Fruit fly (Drosophila melanogaster) whole organism, embryonic: Measurements from ENCODE around the gene mu2.
A peak's percentile ranks its signal among the peaks of the same experiment; 100 is the strongest.

ENCODE experiments used
- Atf6 ChIP-seq: fragments of 200-800 bp; sonication (Bioruptor generic); IDR thresholded peaks from 2 replicates; pipeline ENCODE4 v1.3.6; 2022; ENCODE audit warnings: missing biosample characterization, missing genetic modification characterization
- CG10543 ChIP-seq: fragments of 200-800 bp; sonication (Bioruptor generic); optimal IDR thresholded peaks from 3 replicates; lab custom pipeline; 2017; ENCODE audit warnings: missing biosample characterization, mild to moderate bottlenecking, missing genetic modification characterization, moderate library complexity
- CG11093 ChIP-seq: fragments of 200-800 bp; sonication (Bioruptor generic); IDR thresholded peaks from 3 replicates; pipeline ENCODE4 v1.3.6; 2022; ENCODE audit warnings: missing biosample characterization, missing genetic modification characterization
- CG1233 ChIP-seq: fragments of 200-800 bp; sonication (Bioruptor generic); optimal IDR thresholded peaks from 4 replicates; lab custom pipeline; 2018; ENCODE audit warnings: missing biosample characterization, mild to moderate bottlenecking, missing genetic modification characterization
- CG12391 ChIP-seq: fragments of 200-800 bp; sonication (Bioruptor generic); optimal IDR thresholded peaks from 3 replicates; lab custom pipeline; 2018; ENCODE audit warnings: missing biosample characterization, mild to moderate bottlenecking, missing genetic modification characterization, moderate library complexity
- CG13287 ChIP-seq: fragments of 200-800 bp; sonication (Bioruptor generic); IDR thresholded peaks from 2 replicates; pipeline ENCODE4 v1.3.6; 2022; ENCODE audit warnings: missing biosample characterization, missing genetic modification characterization; ENCODE audit not compliant: partially characterized antibody
- CG13424 ChIP-seq: fragments of 200-800 bp; sonication (Bioruptor generic); optimal IDR thresholded peaks from 2 replicates; lab custom pipeline; 2019; ENCODE audit warnings: missing biosample characterization, mild to moderate bottlenecking, missing genetic modification characterization, moderate library complexity
- CG13894 ChIP-seq: fragments of 200-800 bp; sonication (Bioruptor generic); optimal IDR thresholded peaks from 3 replicates; lab custom pipeline; 2018; ENCODE audit warnings: missing biosample characterization, mild to moderate bottlenecking, missing genetic modification characterization, moderate library complexity
- CG15514 ChIP-seq: fragments of 200-800 bp; sonication (Bioruptor generic); optimal IDR thresholded peaks from 3 replicates; lab custom pipeline; 2017; ENCODE audit warnings: missing biosample characterization, missing genetic modification characterization, mild to moderate bottlenecking, moderate library complexity, missing genetic modification reagents
- CG1647 ChIP-seq: fragments of 200-800 bp; sonication (Bioruptor generic); optimal IDR thresholded peaks from 3 replicates; lab custom pipeline; 2016; ENCODE audit warnings: missing biosample characterization, missing genetic modification characterization
- CG17802 ChIP-seq: fragments of 200-800 bp; sonication (Bioruptor generic); optimal IDR thresholded peaks from 2 replicates; lab custom pipeline; 2018; ENCODE audit warnings: missing biosample characterization, mild to moderate bottlenecking, missing genetic modification characterization, moderate library complexity
- CG18619 ChIP-seq: fragments of 200-800 bp; sonication (Bioruptor generic); optimal IDR thresholded peaks from 3 replicates; lab custom pipeline; 2017; ENCODE audit warnings: missing biosample characterization, mild to moderate bottlenecking, missing genetic modification characterization
- CG2129 ChIP-seq: fragments of 200-800 bp; sonication (Bioruptor generic); IDR thresholded peaks from 2 replicates; pipeline ENCODE4 v1.3.6; 2022; ENCODE audit warnings: missing biosample characterization, missing genetic modification characterization; ENCODE audit not compliant: partially characterized antibody
- CG2875 ChIP-seq: fragments of 200-800 bp; sonication (Bioruptor generic); optimal IDR thresholded peaks from 2 replicates; lab custom pipeline; 2017; ENCODE audit warnings: missing biosample characterization, mild to moderate bottlenecking, missing genetic modification characterization, missing genetic modification reagents
- CG2889 ChIP-seq: fragments of 200-800 bp; sonication (Bioruptor generic); IDR thresholded peaks from 3 replicates; pipeline ENCODE4 v1.3.6; 2022; ENCODE audit warnings: missing biosample characterization, missing genetic modification characterization
- CG3065 ChIP-seq: fragments of 200-800 bp; sonication (Bioruptor generic); optimal IDR thresholded peaks from 2 replicates; lab custom pipeline; 2016; ENCODE audit warnings: missing biosample characterization, missing genetic modification characterization
- CG32532 ChIP-seq: fragments of 200-800 bp; sonication (Bioruptor generic); IDR thresholded peaks from 2 replicates; pipeline ENCODE4 v1.3.6; 2022; ENCODE audit warnings: missing biosample characterization, missing genetic modification characterization
- CG33557 ChIP-seq: fragments of 200-800 bp; sonication (Bioruptor generic); optimal IDR thresholded peaks from 2 replicates; lab custom pipeline; 2019; ENCODE audit warnings: missing biosample characterization, mild to moderate bottlenecking, missing genetic modification characterization, moderate library complexity
- CG4360 ChIP-seq: fragments of 200-800 bp; sonication (Bioruptor generic); IDR thresholded peaks from 2 replicates; pipeline ENCODE4 v1.3.6; 2022; ENCODE audit warnings: missing biosample characterization, missing genetic modification characterization
- CG7357 ChIP-seq: fragments of 200-800 bp; sonication (Bioruptor generic); IDR thresholded peaks from 3 replicates; pipeline ENCODE4 v1.3.6; 2022; ENCODE audit warnings: missing biosample characterization, missing genetic modification characterization
- CG8290 ChIP-seq, 3 experiments: fragments of 200-800 bp; sonication (Bioruptor generic); optimal IDR thresholded peaks; 2 replicates each; lab custom pipeline; 2016 to 2019; ENCODE audit warnings: missing biosample characterization in 3 of 3, missing genetic modification characterization in 3 of 3, mild to moderate bottlenecking in 2 of 3, moderate library complexity in 1 of 3
- CG8924 ChIP-seq: fragments of 200-800 bp; optimal IDR thresholded peaks from 3 replicates; lab custom pipeline; 2019; ENCODE audit warnings: missing biosample characterization, mild to moderate bottlenecking, missing genetic modification characterization, moderate library complexity
- CkIIα-i1 ChIP-seq: fragments of 200-800 bp; sonication (Bioruptor generic); IDR thresholded peaks from 2 replicates; pipeline ENCODE4 v1.3.6; 2022; ENCODE audit warnings: missing biosample characterization, missing genetic modification characterization
- D ChIP-seq, 2 experiments: fragments of 200-800 bp in 1 of 2; fragments of >200 bp in 1 of 2; sonication (Bioruptor generic) in 1 of 2; optimal IDR thresholded peaks; 2 replicates in 1 of 2; 3 replicates in 1 of 2; lab custom pipeline; 2017; ENCODE audit warnings: mild to moderate bottlenecking in 1 of 2, missing biosample characterization in 1 of 2, missing genetic modification characterization in 1 of 2, missing genetic modification reagents in 1 of 2
- Deaf1 ChIP-seq: fragments of 200-800 bp; optimal IDR thresholded peaks from 3 replicates; lab custom pipeline; 2019; ENCODE audit warnings: missing biosample characterization, mild to moderate bottlenecking, missing genetic modification characterization, moderate library complexity
- Dip2 ChIP-seq: fragments of 200-800 bp; sonication (Bioruptor generic); IDR thresholded peaks from 2 replicates; pipeline ENCODE4 v1.3.6; 2022; ENCODE audit warnings: missing biosample characterization, missing genetic modification characterization
- Drgx ChIP-seq: fragments of 200-800 bp; sonication (Bioruptor generic); IDR thresholded peaks from 2 replicates; pipeline ENCODE4 v1.3.6; 2022; ENCODE audit warnings: missing biosample characterization, missing genetic modification characterization
- Fer1 ChIP-seq: fragments of 200-800 bp; sonication (Bioruptor generic); optimal IDR thresholded peaks from 2 replicates; lab custom pipeline; 2017; ENCODE audit warnings: missing biosample characterization, mild to moderate bottlenecking, missing genetic modification characterization
- Fer3 ChIP-seq: fragments of 200-800 bp; sonication (Bioruptor generic); optimal IDR thresholded peaks from 2 replicates; lab custom pipeline; 2018; ENCODE audit warnings: missing biosample characterization, mild to moderate bottlenecking, missing genetic modification characterization, moderate library complexity
- HmgZ ChIP-seq: fragments of 200-800 bp; sonication (Bioruptor generic); optimal IDR thresholded peaks from 2 replicates; lab custom pipeline; 2018; ENCODE audit warnings: missing biosample characterization, mild to moderate bottlenecking, missing genetic modification characterization
- Hr78 ChIP-seq, 2 experiments: fragments of 200-800 bp in 1 of 2; fragments of >200 bp in 1 of 2; sonication (Bioruptor generic) in 1 of 2; optimal IDR thresholded peaks; 2 replicates each; lab custom pipeline; 2017 to 2019; ENCODE audit warnings: missing biosample characterization in 2 of 2, missing genetic modification characterization in 2 of 2, mild to moderate bottlenecking in 1 of 2, moderate library complexity in 1 of 2
- Lim3 ChIP-seq: fragments of 200-800 bp; sonication (Bioruptor generic); IDR thresholded peaks from 2 replicates; pipeline ENCODE4 v1.3.6; 2022; ENCODE audit warnings: missing biosample characterization, missing genetic modification characterization
- Neu2 ChIP-seq: fragments of 200-800 bp; sonication (Bioruptor generic); optimal IDR thresholded peaks from 3 replicates; lab custom pipeline; 2016; ENCODE audit warnings: missing biosample characterization, missing genetic modification characterization, borderline replicate concordance
- Sox100B ChIP-seq: fragments of 200-800 bp; sonication (Bioruptor generic); optimal IDR thresholded peaks from 3 replicates; lab custom pipeline; 2018; ENCODE audit warnings: missing biosample characterization, mild to moderate bottlenecking, missing genetic modification characterization
- TFAM ChIP-seq: fragments of 200-800 bp; sonication (Bioruptor generic); optimal IDR thresholded peaks from 2 replicates; lab custom pipeline; 2017; ENCODE audit warnings: missing biosample characterization, missing genetic modification characterization, inconsistent platforms
- Tbp ChIP-seq: fragments of >200 bp; optimal IDR thresholded peaks from 2 replicates; lab custom pipeline; 2018; ENCODE audit warnings: missing biosample characterization, missing genetic modification characterization
- Xbp1 ChIP-seq: fragments of 200-800 bp; sonication (Bioruptor generic); optimal IDR thresholded peaks from 3 replicates; lab custom pipeline; 2016; ENCODE audit warnings: missing biosample characterization, mild to moderate bottlenecking, missing genetic modification characterization
- bcd ChIP-seq: fragments of 200-800 bp; sonication (Bioruptor generic); optimal IDR thresholded peaks from 2 replicates; lab custom pipeline; 2017; ENCODE audit warnings: missing biosample characterization, mild to moderate bottlenecking, missing genetic modification characterization
- ewg ChIP-seq: fragments of 200-800 bp; sonication (Bioruptor generic); optimal IDR thresholded peaks from 3 replicates; lab custom pipeline; 2017; ENCODE audit warnings: mild to moderate bottlenecking, missing biosample characterization, missing genetic modification reagents, missing genetic modification characterization
- ftz-f1 ChIP-seq: fragments of 200-800 bp; sonication (Bioruptor generic); optimal IDR thresholded peaks from 2 replicates; lab custom pipeline; 2016; ENCODE audit warnings: missing biosample characterization, missing genetic modification characterization
- gce ChIP-seq: fragments of 200-800 bp; sonication (Bioruptor generic); IDR thresholded peaks from 3 replicates; pipeline ENCODE4 v1.3.6; 2022; ENCODE audit warnings: missing biosample characterization, missing genetic modification characterization
- hbn ChIP-seq: fragments of 200-800 bp; sonication (Bioruptor generic); IDR thresholded peaks from 2 replicates; pipeline ENCODE4 v1.3.6; 2022; ENCODE audit warnings: missing biosample characterization, missing genetic modification characterization; ENCODE audit not compliant: partially characterized antibody
- jigr1 ChIP-seq: fragments of 200-800 bp; sonication (Bioruptor generic); IDR thresholded peaks from 3 replicates; pipeline ENCODE4 v1.3.6; 2022; ENCODE audit warnings: missing biosample characterization, missing genetic modification characterization
- mld ChIP-seq: fragments of 200-800 bp; sonication (Bioruptor generic); IDR thresholded peaks from 3 replicates; pipeline ENCODE4 v1.3.6; 2022; ENCODE audit warnings: missing biosample characterization, missing genetic modification characterization; ENCODE audit not compliant: partially characterized antibody
- sd ChIP-seq: fragments of 200-800 bp; sonication (Bioruptor generic); optimal IDR thresholded peaks from 3 replicates; lab custom pipeline; 2018; ENCODE audit warnings: missing biosample characterization, mild to moderate bottlenecking, missing genetic modification characterization, moderate library complexity
- sens ChIP-seq: fragments of 200-800 bp; sonication (Bioruptor generic); peaks from one replicate; lab custom pipeline; 2016; ENCODE audit warnings: missing biosample characterization, missing genetic modification characterization
- sob ChIP-seq: fragments of 200-800 bp; sonication (Bioruptor generic); IDR thresholded peaks from 2 replicates; pipeline ENCODE4 v1.3.6; 2022; ENCODE audit warnings: missing biosample characterization, missing genetic modification characterization
- sr ChIP-seq: fragments of 200-800 bp; sonication (Bioruptor generic); IDR thresholded peaks from 3 replicates; pipeline ENCODE4 v1.3.6; 2022; ENCODE audit warnings: missing biosample characterization, missing genetic modification characterization
- trem ChIP-seq: fragments of 200-800 bp; optimal IDR thresholded peaks from 3 replicates; lab custom pipeline; 2019; ENCODE audit warnings: missing biosample characterization, mild to moderate bottlenecking, missing genetic modification characterization, moderate library complexity
- wdn ChIP-seq: fragments of 200-800 bp; sonication (Bioruptor generic); IDR thresholded peaks from 2 replicates; pipeline ENCODE4 v1.3.6; 2022; ENCODE audit warnings: missing biosample characterization, missing genetic modification characterization

The mu2 gene

DNA sequence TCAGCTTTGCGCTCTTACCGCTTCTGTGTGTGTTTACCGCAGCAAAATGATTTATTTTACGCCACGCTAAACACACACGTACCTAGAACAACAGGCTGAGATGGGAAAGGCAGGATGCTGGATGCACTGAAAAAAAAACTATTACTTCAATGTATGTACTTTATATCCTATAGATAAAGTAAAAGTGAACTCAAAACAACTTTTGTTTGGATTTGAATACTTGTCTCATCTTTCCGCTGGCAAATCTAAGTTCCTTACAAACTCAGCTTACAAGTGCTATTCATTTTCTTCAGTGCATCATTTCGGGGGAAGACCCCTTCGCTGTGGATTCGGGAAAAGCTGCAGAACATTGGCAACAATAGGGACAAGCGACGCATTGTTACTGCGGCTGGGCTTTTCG, 29.5 kb upstream of the mu2 start (continued):
- TF ChIP-seq D (optimal IDR thresholded peaks at IDR 0.05; lab: Kevin White, UChicago) (no peak), D (GFP tag; optimal IDR thresholded peaks at IDR 0.05; lab: Kevin White, UChicago) (no peak), CG15514 (GFP tag; lab: Kevin White, UChicago) (peak; percentile 8), CG2889 (GFP tag; lab: Robert Waterston, UW) (0 out of 3 replicates have a peak, but pooled peaks have one; percentile 13), sr (GFP tag; lab: Robert Waterston, UW) (no peak), hbn (no peak), HmgZ (no peak), trem (tag; lab: Kevin White, UChicago) (no peak), CG13287 (no peak), CG12391 (tag; lab: Kevin White, UChicago) (no peak), TFAM (GFP tag; lab: Kevin White, UChicago) (no peak), CG13894 (tag; lab: Kevin White, UChicago) (no peak), Neu2 (GFP tag; lab: Kevin White, UChicago) (no peak), sob (GFP tag; lab: Robert Waterston, UW) (peak; percentile 47; the same call in 1 of the 2 replicates), Sox100B (GFP tag; lab: Kevin White, UChicago) (no peak), Fer1 (GFP tag; lab: Kevin White, UChicago) (peak; percentile 21), jigr1 (GFP tag; lab: Robert Waterston, UW) (no peak), Fer3 (tag; lab: Kevin White, UChicago) (peak; percentile 20), Hr78 (GFP tag; optimal IDR thresholded peaks at IDR 0.05; lab: Kevin White, UChicago) (no peak), CG2875 (GFP tag; lab: Kevin White, UChicago) (no peak), CkIIα-i1 (no peak), CG11093 (GFP tag; lab: Robert Waterston, UW) (no peak), CG1647 (GFP tag; lab: Kevin White, UChicago) (peak; percentile 1), Tbp (GFP tag; lab: Kevin White, UChicago) (no peak), Atf6 (GFP tag; lab: Robert Waterston, UW) (0 out of 2 replicates have a peak, but pooled peaks have one; percentile 34), ftz-f1 (GFP tag; lab: Kevin White, UChicago) (no peak), CG10543 (GFP tag; lab: Kevin White, UChicago) (no peak), Lim3 (GFP tag; lab: Robert Waterston, UW) (no peak), ewg (no peak), CG17802 (tag; lab: Kevin White, UChicago) (no peak), Dip2 (GFP tag; lab: Robert Waterston, UW) (no peak), CG8924 (tag; lab: Kevin White, UChicago) (no peak), CG8290 (GFP tag; optimal IDR thresholded peaks at IDR 0.05; lab: Kevin White, UChicago) (no peak), CG8290 (tag; optimal IDR thresholded peaks at IDR 0.05; lab: Kevin White, UChicago) (peak in 1 of 2 experiments; percentile 26), Xbp1 (GFP tag; lab: Kevin White, UChicago) (peak; percentile 5), mld (no peak), gce (GFP tag; lab: Robert Waterston, UW) (no peak), sd (tag; lab: Kevin White, UChicago) (no peak), CG1233 (GFP tag; lab: Kevin White, UChicago) (peak; percentile 23), CG13424 (tag; lab: Kevin White, UChicago) (peak; percentile 6), wdn (GFP tag; lab: Robert Waterston, UW) (no peak), bcd (peak; percentile 8), sens (peak; percentile 22), Deaf1 (tag; lab: Kevin White, UChicago) (peak; percentile 22), CG3065 (GFP tag; lab: Kevin White, UChicago) (no peak), CG32532 (GFP tag; lab: Robert Waterston, UW) (peak; percentile 30; the same call in 1 of the 2 replicates), Drgx (no peak), CG2129 (GFP tag; lab: Robert Waterston, UW) (no peak), CG7357 (GFP tag; lab: Robert Waterston, UW) (no peak), CG33557 (GFP tag; lab: Kevin White, UChicago) (no peak), CG4360 (no peak), CG18619 (GFP tag; lab: Kevin White, UChicago) (no peak)
